Worm (Caenorhabditis elegans) whole organism, L4 larva: ENCODE data around the gene Y41G9A.17.

Source experiments
- F10B5.3 ChIP-seq: sonication (generic microtip); optimal IDR thresholded peaks from 2 replicates; lab custom pipeline; 2016; ENCODE audit warnings: mild to moderate bottlenecking, missing genetic modification characterization, missing compliant biosample characterization
- F44E2.7 ChIP-seq: fragments of 200-800 bp; sonication (Bioruptor generic); IDR thresholded peaks from 2 replicates; pipeline ENCODE4 v2.1.2; 2022; ENCODE audit warnings: missing genetic modification characterization, missing compliant biosample characterization
- aha-1 ChIP-seq: fragments of 150-350 bp; peaks from one replicate; lab custom pipeline; 2014; ENCODE audit warnings: missing biosample characterization, missing genetic modification characterization
- ama-1 ChIP-seq: fragments of 150-350 bp; optimal IDR thresholded peaks from 2 replicates; lab custom pipeline; 2014; ENCODE audit warnings: inconsistent platforms, mixed read lengths
- ceh-20 ChIP-seq: fragments of 200-800 bp; sonication (Bioruptor generic); IDR thresholded peaks from 2 replicates; pipeline ENCODE4 v1.3.6; 2022; ENCODE audit warnings: missing genetic modification reagents, missing genetic modification characterization, missing compliant biosample characterization
- ceh-28 ChIP-seq: fragments of 150-350 bp; optimal IDR thresholded peaks from 2 replicates; lab custom pipeline; 2014; ENCODE audit warnings: missing biosample characterization, missing genetic modification reagents, missing genetic modification characterization
- ceh-32 ChIP-seq: sonication (generic microtip); optimal IDR thresholded peaks from 2 replicates; lab custom pipeline; 2016; ENCODE audit warnings: mild to moderate bottlenecking, missing genetic modification characterization, missing compliant biosample characterization; ENCODE audit not compliant: poor library complexity
- ceh-44 ChIP-seq: fragments of 200-800 bp; sonication (Bioruptor generic); IDR thresholded peaks from 2 replicates; pipeline ENCODE4 v1.3.6; 2022; ENCODE audit warnings: missing genetic modification reagents, missing genetic modification characterization, missing compliant biosample characterization
- ctbp-1 ChIP-seq: fragments of 200-800 bp; sonication (Bioruptor generic); IDR thresholded peaks from 2 replicates; pipeline ENCODE4 v1.3.6; 2022; ENCODE audit warnings: missing genetic modification reagents, missing genetic modification characterization, missing compliant biosample characterization
- daf-8 ChIP-seq: fragments of 200-800 bp; sonication (Bioruptor generic); IDR thresholded peaks from 2 replicates; pipeline ENCODE4 v1.3.6; 2022; ENCODE audit warnings: missing genetic modification characterization, missing compliant biosample characterization
- dmd-6 ChIP-seq: fragments of 200-800 bp; sonication (Bioruptor generic); IDR thresholded peaks from 2 replicates; pipeline ENCODE4 v1.3.6; 2022; ENCODE audit warnings: missing genetic modification reagents, missing genetic modification characterization, missing compliant biosample characterization
- dmd-8 ChIP-seq: fragments of 200-800 bp; sonication (Bioruptor generic); IDR thresholded peaks from 2 replicates; pipeline ENCODE4 v1.3.6; 2022; ENCODE audit warnings: missing genetic modification characterization, missing compliant biosample characterization
- dpl-1 ChIP-seq: fragments of 150-350 bp; optimal IDR thresholded peaks from 2 replicates; lab custom pipeline; 2014; ENCODE audit warnings: missing biosample characterization, missing genetic modification reagents, missing genetic modification characterization
- dve-1 ChIP-seq: sonication (generic microtip); optimal IDR thresholded peaks from 2 replicates; lab custom pipeline; 2017; ENCODE audit warnings: antibody characterized with exemption, mild to moderate bottlenecking, missing genetic modification characterization, missing compliant biosample characterization; ENCODE audit not compliant: insufficient read depth
- egl-27 ChIP-seq: sonication (generic microtip); optimal IDR thresholded peaks from 3 replicates; lab custom pipeline; 2017; ENCODE audit warnings: missing biosample characterization, missing genetic modification reagents, missing genetic modification characterization
- gei-8 ChIP-seq: fragments of 200-800 bp; sonication (Bioruptor generic); optimal IDR thresholded peaks from 2 replicates; lab custom pipeline; 2018; ENCODE audit warnings: mild to moderate bottlenecking, missing genetic modification characterization, missing compliant biosample characterization
- hif-1 ChIP-seq, 2 experiments: sonication (generic microtip); optimal IDR thresholded peaks; 2 replicates each; lab custom pipeline; 2016 to 2017; ENCODE audit warnings: missing compliant biosample characterization in 2 of 2, missing genetic modification characterization in 2 of 2, missing genetic modification reagents in 2 of 2, missing genotype in 2 of 2, mild to moderate bottlenecking in 1 of 2
- hlh-11 ChIP-seq: fragments of 200-800 bp; sonication (Bioruptor generic); optimal IDR thresholded peaks from 2 replicates; lab custom pipeline; 2018; ENCODE audit warnings: mild to moderate bottlenecking, missing genetic modification characterization, missing compliant biosample characterization
- hlh-30 ChIP-seq: sonication (generic microtip); optimal IDR thresholded peaks from 2 replicates; lab custom pipeline; 2017; ENCODE audit warnings: antibody characterized with exemption, mild to moderate bottlenecking, missing genetic modification characterization, missing compliant biosample characterization; ENCODE audit not compliant: insufficient read depth
- hmg-1.1 ChIP-seq: fragments of 200-800 bp; sonication (Bioruptor generic); IDR thresholded peaks from 2 replicates; pipeline ENCODE4 v1.3.6; 2022; ENCODE audit warnings: missing genetic modification reagents, missing genetic modification characterization, missing compliant biosample characterization
- lin-13 ChIP-seq: fragments of 150-350 bp; optimal IDR thresholded peaks from 2 replicates; lab custom pipeline; 2014; ENCODE audit warnings: missing biosample characterization, missing genetic modification reagents, missing genetic modification characterization
- lin-39 ChIP-seq: fragments of 150-350 bp; optimal IDR thresholded peaks from 2 replicates; lab custom pipeline; 2014; ENCODE audit warnings: missing biosample characterization, missing genetic modification reagents, missing genetic modification characterization
- lsy-2 ChIP-seq, 2 experiments: fragments of 150-350 bp in 1 of 2; sonication (generic microtip) in 1 of 2; optimal IDR thresholded peaks; 2 replicates each; lab custom pipeline; 2014 to 2017; ENCODE audit warnings: missing biosample characterization in 2 of 2, missing genetic modification characterization in 2 of 2
- madf-5 ChIP-seq, 2 experiments: fragments of 200-800 bp; sonication (Bioruptor generic); IDR thresholded peaks; 2 replicates each; pipeline ENCODE4 v1.3.6; 2022; ENCODE audit warnings: missing compliant biosample characterization in 2 of 2, missing genetic modification characterization in 2 of 2
- mep-1 ChIP-seq: fragments of 150-350 bp; sonication (generic microtip); optimal IDR thresholded peaks from 3 replicates; lab custom pipeline; 2014; ENCODE audit warnings: missing biosample characterization, missing genetic modification characterization
- mxl-3 ChIP-seq: fragments of 200-800 bp; sonication (Bioruptor generic); optimal IDR thresholded peaks from 2 replicates; lab custom pipeline; 2018; ENCODE audit warnings: mild to moderate bottlenecking, missing genetic modification characterization, missing compliant biosample characterization
- nhr-102 ChIP-seq: sonication (generic microtip); optimal IDR thresholded peaks from 2 replicates; lab custom pipeline; 2016; ENCODE audit warnings: mild to moderate bottlenecking, missing genetic modification characterization, moderate library complexity, missing compliant biosample characterization
- nhr-237 ChIP-seq: sonication (generic microtip); optimal IDR thresholded peaks from 2 replicates; lab custom pipeline; 2017; ENCODE audit warnings: missing biosample characterization, missing genetic modification characterization
- nhr-28 ChIP-seq: fragments of 150-350 bp; optimal IDR thresholded peaks from 2 replicates; lab custom pipeline; 2014; ENCODE audit warnings: missing biosample characterization, missing genetic modification characterization
- nhr-76 ChIP-seq: fragments of 150-350 bp; optimal IDR thresholded peaks from 2 replicates; lab custom pipeline; 2014; ENCODE audit warnings: missing biosample characterization, missing genetic modification characterization
- pha-4 ChIP-seq, 2 experiments: fragments of 150-350 bp in 1 of 2; fragments of 200-800 bp in 1 of 2; sonication (Bioruptor generic) in 1 of 2; IDR thresholded peaks in 1 of 2; optimal IDR thresholded peaks in 1 of 2; 2 replicates each; pipeline versions ENCODE4 v1.3.6 to Lab custom; 2014 to 2022; ENCODE audit warnings: missing genetic modification characterization in 2 of 2, missing genetic modification reagents in 2 of 2, missing biosample characterization in 1 of 2, missing compliant biosample characterization in 1 of 2
- rbr-2 ChIP-seq: sonication (generic microtip); optimal IDR thresholded peaks from 2 replicates; lab custom pipeline; 2016; ENCODE audit warnings: missing genotype, missing genetic modification characterization, missing compliant biosample characterization
- spr-1 ChIP-seq: sonication (generic microtip); optimal IDR thresholded peaks from 2 replicates; lab custom pipeline; 2016; ENCODE audit warnings: mild to moderate bottlenecking, missing genetic modification characterization, missing compliant biosample characterization
- tag-97 ChIP-seq: fragments of 200-800 bp; sonication (Bioruptor generic); IDR thresholded peaks from 2 replicates; pipeline ENCODE4 v1.3.6; 2022; ENCODE audit warnings: missing genetic modification characterization, missing compliant biosample characterization
- tra-1 ChIP-seq: fragments of 200-800 bp; sonication (Bioruptor generic); IDR thresholded peaks from 2 replicates; pipeline ENCODE4 v1.3.6; 2022; ENCODE audit warnings: missing genetic modification reagents, missing genetic modification characterization, missing compliant biosample characterization
- unc-39 ChIP-seq: sonication (generic microtip); optimal IDR thresholded peaks from 2 replicates; lab custom pipeline; 2017; ENCODE audit warnings: missing biosample characterization, missing genetic modification characterization
- unc-62 ChIP-seq, 3 experiments: fragments of 150-350 bp in 1 of 3; sonication (generic microtip); optimal IDR thresholded peaks in 2 of 3; peaks in 1 of 3; 1 replicate in 1 of 3; 2 replicates in 2 of 3; lab custom pipeline; 2014 to 2017; ENCODE audit warnings: missing biosample characterization in 3 of 3, missing genetic modification characterization in 3 of 3, missing genetic modification reagents in 3 of 3, missing genotype in 1 of 3
- vab-7 ChIP-seq: fragments of 200-800 bp; sonication (Bioruptor generic); IDR thresholded peaks from 2 replicates; pipeline ENCODE4 v1.3.6; 2022; ENCODE audit warnings: missing genetic modification reagents, missing genetic modification characterization, missing compliant biosample characterization
- zfp-2 ChIP-seq: sonication (generic microtip); optimal IDR thresholded peaks from 2 replicates; lab custom pipeline; 2016; ENCODE audit warnings: mild to moderate bottlenecking, missing genetic modification characterization, missing compliant biosample characterization
- zip-11 ChIP-seq: fragments of 200-800 bp; sonication (Bioruptor generic); IDR thresholded peaks from 2 replicates; pipeline ENCODE4 v1.3.6; 2022; ENCODE audit warnings: missing genetic modification characterization, missing compliant biosample characterization
- ztf-7 ChIP-seq: fragments of 150-350 bp; optimal IDR thresholded peaks from 2 replicates; lab custom pipeline; 2014; ENCODE audit warnings: missing biosample characterization, missing genetic modification characterization

Y41G9A.17 gene

ce11 chrX:3023552-3024183, 24.1 kb upstream of the Y41G9A.17 start:
- peak; percentile 48 for TF ChIP-seq aha-1 (tag; lab: Kevin White, UChicago)
- peak; percentile 26 for TF ChIP-seq mxl-3 (GFP tag; lab: Kevin White, UChicago)
- TF ChIP-seq hlh-11 (tag; lab: Kevin White, UChicago) = peak; percentile 53
- no peak for TF ChIP-seq lin-13 (GFP tag; lab: Kevin White, UChicago)
- 0 out of 2 replicates have a peak, but pooled peaks have one; percentile 21 for TF ChIP-seq hmg-1.1 (GFP tag; lab: Robert Waterston, UW)
- TF ChIP-seq mep-1 (tag; lab: Kevin White, UChicago) = peak; percentile 4
- no peak for TF ChIP-seq daf-8
- TF ChIP-seq unc-62 (GFP tag; optimal IDR thresholded peaks at IDR 0.05 in 1 of 2; lab: Kevin White, UChicago) = peak in 1 of 2 experiments; percentile 68
- no peak for TF ChIP-seq unc-62 (tag; optimal IDR thresholded peaks at IDR 0.05; lab: Kevin White, UChicago)
- peak in 1 of 2 experiments; percentile 50 for TF ChIP-seq hif-1 (tag; optimal IDR thresholded peaks at IDR 0.05; lab: Kevin White, UChicago)
- no peak for TF ChIP-seq ama-1
- TF ChIP-seq lsy-2 (tag; optimal IDR thresholded peaks at IDR 0.05; lab: Kevin White, UChicago) = peak in 1 of 2 experiments; percentile 27

- TF ChIP-seq zfp-2 (no peak), hmg-1.1 (GFP tag; lab: Robert Waterston, UW) (0 out of 2 replicates have a peak, but pooled peaks have one; percentile 18), gei-8 (GFP tag; lab: Kevin White, UChicago) (no peak), pha-4 (GFP tag; IDR thresholded peaks at IDR 0.05; lab: Robert Waterston, UW) (no peak), pha-4 (tag; optimal IDR thresholded peaks at IDR 0.05; lab: Kevin White, UChicago) (no peak), tra-1 (GFP tag; lab: Robert Waterston, UW) (0 out of 2 replicates have a peak, but pooled peaks have one; percentile 14), mep-1 (tag; lab: Kevin White, UChicago) (peak; percentile 30), aha-1 (tag; lab: Kevin White, UChicago) (peak; percentile 100), hif-1 (tag; optimal IDR thresholded peaks at IDR 0.05; lab: Kevin White, UChicago) (peak in 1 of 2 experiments; percentile 97), dmd-6 (GFP tag; lab: Robert Waterston, UW) (no peak), F10B5.3 (tag; lab: Kevin White, UChicago) (no peak), lsy-2 (tag; optimal IDR thresholded peaks at IDR 0.05; lab: Kevin White, UChicago) (peak in 1 of 2 experiments; percentile 34), lin-39 (tag; lab: Kevin White, UChicago) (no peak), zip-11 (GFP tag; lab: Robert Waterston, UW) (no peak), ztf-7 (tag; lab: Kevin White, UChicago) (no peak), vab-7 (GFP tag; lab: Robert Waterston, UW) (no peak), ceh-44 (no peak)
Measured at ce11 chrX:3022330-3023088, 23.0 kb upstream of the Y41G9A.17 start.

ce11 chrX:3021466-3021865, 21.9 kb upstream of the Y41G9A.17 start:
- TF ChIP-seq ceh-20 (GFP tag; lab: Robert Waterston, UW) (no peak), dmd-6 (GFP tag; lab: Robert Waterston, UW) (peak; percentile 47; the same call in 1 of the 2 replicates)
- TF ChIP-seq, all 104 proteins: peak for 1

- TF ChIP-seq tra-1 (GFP tag; lab: Robert Waterston, UW) (0 out of 2 replicates have a peak, but pooled peaks have one; percentile 41), nhr-28 (tag; lab: Kevin White, UChicago) (peak; percentile 55), ceh-32 (no peak), ceh-28 (tag; lab: Kevin White, UChicago) (no peak), dmd-8 (GFP tag; lab: Robert Waterston, UW) (no peak), egl-27 (tag; lab: Kevin White, UChicago) (no peak), lin-39 (tag; lab: Kevin White, UChicago) (no peak), hif-1 (tag; optimal IDR thresholded peaks at IDR 0.05; lab: Kevin White, UChicago) (no peak), tag-97 (GFP tag; lab: Robert Waterston, UW) (no peak), unc-39 (tag; lab: Kevin White, UChicago) (no peak), dve-1 (tag; lab: Kevin White, UChicago) (no peak), madf-5 (GFP tag; IDR thresholded peaks at IDR 0.05; lab: Robert Waterston, UW) (no peak), nhr-76 (tag; lab: Kevin White, UChicago) (no peak), F44E2.7 (no peak), rbr-2 (tag; lab: Kevin White, UChicago) (no peak), ctbp-1 (GFP tag; lab: Robert Waterston, UW) (no peak), hlh-30 (tag; lab: Kevin White, UChicago) (peak; percentile 43), nhr-102 (tag; lab: Kevin White, UChicago) (no peak), nhr-237 (no peak), dpl-1 (GFP tag; lab: Kevin White, UChicago) (no peak), ama-1 (no peak), spr-1 (no peak)
Measured at ce11 chrX:3019996-3020395, 20.4 kb upstream of the Y41G9A.17 start.
